Worm (Caenorhabditis elegans) whole organism, late embryonic: ENCODE measurements around the gene B0348.2.
A peak's percentile ranks its signal among the peaks of the same experiment; 100 is the strongest.

ENCODE experiments used
- C08G9.2 ChIP-seq: sonication (generic microtip); optimal IDR thresholded peaks from 2 replicates; lab custom pipeline; 2016; ENCODE audit warnings: mild to moderate bottlenecking, missing genetic modification characterization, moderate library complexity, missing compliant biosample characterization
- C38D4.7 ChIP-seq: fragments of 200-800 bp; sonication (Bioruptor generic); optimal IDR thresholded peaks from 2 replicates; lab custom pipeline; 2018; ENCODE audit warnings: mild to moderate bottlenecking, missing genetic modification characterization, moderate library complexity, missing compliant biosample characterization
- K02D7.2 ChIP-seq: sonication (generic microtip); optimal IDR thresholded peaks from 2 replicates; lab custom pipeline; 2017; ENCODE audit warnings: mild to moderate bottlenecking, missing genetic modification characterization, missing compliant biosample characterization
- T23F11.4 ChIP-seq: fragments of 200-800 bp; sonication (Bioruptor generic); optimal IDR thresholded peaks from 2 replicates; lab custom pipeline; 2018; ENCODE audit warnings: mild to moderate bottlenecking, missing genetic modification characterization, missing compliant biosample characterization
- Y22D7AL.16 ChIP-seq: sonication (generic microtip); optimal IDR thresholded peaks from 2 replicates; lab custom pipeline; 2016; ENCODE audit warnings: missing genetic modification characterization, missing compliant biosample characterization
- ama-1 ChIP-seq: fragments of 150-350 bp; optimal IDR thresholded peaks from 2 replicates; lab custom pipeline; 2014
- ceh-18 ChIP-seq: sonication (generic microtip); optimal IDR thresholded peaks from 2 replicates; lab custom pipeline; 2016; ENCODE audit warnings: missing genetic modification characterization, missing compliant biosample characterization
- ceh-2 ChIP-seq: sonication (generic microtip); optimal IDR thresholded peaks from 2 replicates; lab custom pipeline; 2016; ENCODE audit warnings: missing genotype, missing genetic modification characterization, missing compliant biosample characterization
- ceh-24 ChIP-seq: sonication (generic microtip); optimal IDR thresholded peaks from 2 replicates; lab custom pipeline; 2016; ENCODE audit warnings: mild to moderate bottlenecking, missing genetic modification characterization, missing compliant biosample characterization
- ceh-31 ChIP-seq: sonication (generic microtip); optimal IDR thresholded peaks from 2 replicates; lab custom pipeline; 2016; ENCODE audit warnings: missing genetic modification characterization, missing compliant biosample characterization
- ceh-45 ChIP-seq: fragments of 200-800 bp; sonication (Bioruptor generic); IDR thresholded peaks from 2 replicates; pipeline ENCODE4 v1.3.6; 2022; ENCODE audit warnings: missing genetic modification reagents, missing genetic modification characterization, missing compliant biosample characterization
- ceh-48 ChIP-seq: sonication (generic microtip); optimal IDR thresholded peaks from 2 replicates; lab custom pipeline; 2016; ENCODE audit warnings: missing genetic modification characterization, inconsistent platforms, missing compliant biosample characterization
- ceh-6 ChIP-seq: fragments of 200-800 bp; sonication (Bioruptor generic); optimal IDR thresholded peaks from 2 replicates; lab custom pipeline; 2018; ENCODE audit warnings: mild to moderate bottlenecking, missing genetic modification characterization, missing compliant biosample characterization
- ceh-9 ChIP-seq: sonication (generic microtip); optimal IDR thresholded peaks from 2 replicates; lab custom pipeline; 2016; ENCODE audit warnings: mild to moderate bottlenecking, missing genetic modification characterization, inconsistent platforms, missing compliant biosample characterization
- che-1 ChIP-seq: sonication (generic microtip); optimal IDR thresholded peaks from 2 replicates; lab custom pipeline; 2016; ENCODE audit warnings: mild to moderate bottlenecking, missing genetic modification characterization, missing compliant biosample characterization
- dmd-4 ChIP-seq: sonication (generic microtip); optimal IDR thresholded peaks from 2 replicates; lab custom pipeline; 2016; ENCODE audit warnings: borderline replicate concordance, missing genetic modification characterization, missing compliant biosample characterization
- dve-1 ChIP-seq: sonication (generic microtip); optimal IDR thresholded peaks from 2 replicates; lab custom pipeline; 2017; ENCODE audit warnings: antibody characterized with exemption, mild to moderate bottlenecking, missing genetic modification characterization, missing compliant biosample characterization
- elt-2 ChIP-seq: sonication (generic microtip); optimal IDR thresholded peaks from 2 replicates; lab custom pipeline; 2016; ENCODE audit warnings: missing genetic modification reagents, missing genetic modification characterization, missing compliant biosample characterization
- elt-4 ChIP-seq: sonication (generic microtip); optimal IDR thresholded peaks from 2 replicates; lab custom pipeline; 2016; ENCODE audit warnings: missing genetic modification characterization, missing compliant biosample characterization
- ets-4 ChIP-seq: sonication (generic microtip); optimal IDR thresholded peaks from 2 replicates; lab custom pipeline; 2016; ENCODE audit warnings: missing genetic modification characterization, missing compliant biosample characterization
- eyg-1 ChIP-seq: sonication (generic microtip); optimal IDR thresholded peaks from 2 replicates; lab custom pipeline; 2016; ENCODE audit warnings: missing genotype, missing genetic modification characterization, missing compliant biosample characterization
- fax-1 ChIP-seq: sonication (generic microtip); optimal IDR thresholded peaks from 2 replicates; lab custom pipeline; 2016; ENCODE audit warnings: missing genotype, missing genetic modification characterization, missing compliant biosample characterization
- fkh-10 ChIP-seq: fragments of 150-350 bp; optimal IDR thresholded peaks from 2 replicates; lab custom pipeline; 2014; ENCODE audit warnings: missing biosample characterization, missing genetic modification reagents, missing genetic modification characterization
- gmeb-2 ChIP-seq: sonication (generic microtip); optimal IDR thresholded peaks from 2 replicates; lab custom pipeline; 2016; ENCODE audit warnings: missing genetic modification characterization, inconsistent platforms, missing compliant biosample characterization
- hlh-13 ChIP-seq: fragments of 200-800 bp; sonication (Bioruptor generic); optimal IDR thresholded peaks from 2 replicates; lab custom pipeline; 2018; ENCODE audit warnings: mild to moderate bottlenecking, missing genetic modification characterization, missing compliant biosample characterization
- hlh-15 ChIP-seq: sonication (generic microtip); optimal IDR thresholded peaks from 2 replicates; lab custom pipeline; 2016; ENCODE audit warnings: missing genetic modification characterization, missing compliant biosample characterization
- hlh-6 ChIP-seq: sonication (generic microtip); optimal IDR thresholded peaks from 2 replicates; lab custom pipeline; 2016; ENCODE audit warnings: missing genotype, missing genetic modification characterization, missing compliant biosample characterization
- hlh-8 ChIP-seq: sonication (generic microtip); optimal IDR thresholded peaks from 2 replicates; lab custom pipeline; 2016; ENCODE audit warnings: missing genotype, missing genetic modification characterization, missing compliant biosample characterization
- lim-6 ChIP-seq: sonication (generic microtip); optimal IDR thresholded peaks from 2 replicates; lab custom pipeline; 2016; ENCODE audit warnings: missing genetic modification characterization, missing compliant biosample characterization
- madf-2 ChIP-seq: sonication (generic microtip); optimal IDR thresholded peaks from 2 replicates; lab custom pipeline; 2017; ENCODE audit warnings: missing genetic modification characterization, missing compliant biosample characterization
- mec-3 ChIP-seq: sonication (generic microtip); optimal IDR thresholded peaks from 2 replicates; lab custom pipeline; 2016; ENCODE audit warnings: borderline replicate concordance, missing genetic modification characterization, missing compliant biosample characterization
- nhr-232 ChIP-seq: sonication (generic microtip); optimal IDR thresholded peaks from 2 replicates; lab custom pipeline; 2016; ENCODE audit warnings: missing genetic modification characterization, missing compliant biosample characterization
- npax-4 ChIP-seq: sonication (generic microtip); optimal IDR thresholded peaks from 2 replicates; lab custom pipeline; 2016; ENCODE audit warnings: missing genetic modification characterization, missing compliant biosample characterization
- pag-3 ChIP-seq: sonication (generic microtip); optimal IDR thresholded peaks from 2 replicates; lab custom pipeline; 2016; ENCODE audit warnings: missing compliant biosample characterization, missing genetic modification characterization, borderline replicate concordance
- pat-9 ChIP-seq: fragments of 200-800 bp; sonication (Bioruptor generic); optimal IDR thresholded peaks from 2 replicates; lab custom pipeline; 2018; ENCODE audit warnings: mild to moderate bottlenecking, missing genetic modification characterization, moderate library complexity, missing compliant biosample characterization
- pax-1 ChIP-seq: fragments of 150-350 bp; optimal IDR thresholded peaks from 2 replicates; lab custom pipeline; 2014; ENCODE audit warnings: missing biosample characterization, missing genetic modification characterization
- pha-2 ChIP-seq: sonication (generic microtip); optimal IDR thresholded peaks from 2 replicates; lab custom pipeline; 2017; ENCODE audit warnings: mild to moderate bottlenecking, missing genetic modification characterization, missing compliant biosample characterization
- pha-4 ChIP-seq: fragments of 150-350 bp; optimal IDR thresholded peaks from 2 replicates; lab custom pipeline; 2018; ENCODE audit warnings: missing biosample characterization, missing genetic modification reagents, missing genetic modification characterization
- pqm-1 ChIP-seq: sonication (generic microtip); optimal IDR thresholded peaks from 2 replicates; lab custom pipeline; 2016; ENCODE audit warnings: missing genetic modification characterization, missing compliant biosample characterization
- pros-1 ChIP-seq: fragments of 150-350 bp; optimal IDR thresholded peaks from 2 replicates; lab custom pipeline; 2014; ENCODE audit warnings: missing biosample characterization, missing genetic modification reagents, missing genetic modification characterization
- ref-2 ChIP-seq: sonication (generic microtip); optimal IDR thresholded peaks from 2 replicates; lab custom pipeline; 2016; ENCODE audit warnings: missing genetic modification characterization, missing compliant biosample characterization
- sox-2 ChIP-seq: fragments of 200-800 bp; sonication (Bioruptor generic); IDR thresholded peaks from 2 replicates; pipeline ENCODE4 v1.3.6; 2022; ENCODE audit warnings: missing genetic modification reagents, missing genetic modification characterization, missing compliant biosample characterization
- syd-9 ChIP-seq: sonication (generic microtip); optimal IDR thresholded peaks from 2 replicates; lab custom pipeline; 2016; ENCODE audit warnings: mild to moderate bottlenecking, missing genetic modification characterization, moderate library complexity, missing compliant biosample characterization
- tbx-2 ChIP-seq: sonication (generic microtip); optimal IDR thresholded peaks from 2 replicates; lab custom pipeline; 2016; ENCODE audit warnings: missing genetic modification characterization, missing compliant biosample characterization
- ttx-3 ChIP-seq: sonication (generic microtip); optimal IDR thresholded peaks from 2 replicates; lab custom pipeline; 2016; ENCODE audit warnings: missing genetic modification reagents, missing genetic modification characterization, missing compliant biosample characterization
- unc-3 ChIP-seq, 2 experiments: fragments of 200-800 bp in 1 of 2; sonication (Bioruptor generic) in 1 of 2; sonication (generic microtip) in 1 of 2; conservative IDR thresholded peaks in 1 of 2; optimal IDR thresholded peaks in 1 of 2; 2 replicates each; pipeline versions ENCODE4 v1.3.6 to Lab custom; 2016 to 2022; ENCODE audit warnings: missing compliant biosample characterization in 2 of 2, missing genetic modification characterization in 2 of 2, missing genetic modification reagents in 1 of 2
- unc-55 ChIP-seq: sonication (generic microtip); optimal IDR thresholded peaks from 2 replicates; lab custom pipeline; 2017; ENCODE audit warnings: missing biosample characterization, missing genetic modification reagents, missing genetic modification characterization
- unc-86 ChIP-seq: sonication (generic microtip); optimal IDR thresholded peaks from 2 replicates; lab custom pipeline; 2016; ENCODE audit warnings: missing genetic modification characterization, missing compliant biosample characterization
- zip-5 ChIP-seq: sonication (generic microtip); optimal IDR thresholded peaks from 2 replicates; lab custom pipeline; 2016; ENCODE audit warnings: missing genetic modification characterization, missing compliant biosample characterization

B0348.2 gene

ce11 chrV:47799-48198 is 2.7 kb downstream of the B0348.2 start:
- TF ChIP-seq fkh-10 (GFP tag; lab: Kevin White, UChicago) = no peak
- peak; percentile 67 for TF ChIP-seq elt-2

ce11 chrV:48622-49021 is 3.5 kb downstream of the B0348.2 start, which contains the start of gene B0348.1:
B0348.1 (plus strand) TSS chrV:48922.
- TF ChIP-seq hlh-6 (tag; lab: Kevin White, UChicago) = no peak
- no peak for TF ChIP-seq ceh-45
- no peak for TF ChIP-seq ceh-31 (tag; lab: Kevin White, UChicago)
- no peak for TF ChIP-seq ceh-9 (tag; lab: Kevin White, UChicago)
- no peak for TF ChIP-seq ceh-2 (tag; lab: Kevin White, UChicago)
- no peak for TF ChIP-seq ref-2
- no peak for TF ChIP-seq pag-3
- no peak for TF ChIP-seq T23F11.4
- no peak for TF ChIP-seq ceh-24 (tag; lab: Kevin White, UChicago)
- TF ChIP-seq C08G9.2 (tag; lab: Kevin White, UChicago) = no peak
- no peak for TF ChIP-seq ceh-6 (GFP tag; lab: Kevin White, UChicago)
- TF ChIP-seq dmd-4 = no peak
- no peak for TF ChIP-seq ceh-18 (tag; lab: Kevin White, UChicago)
- TF ChIP-seq pha-2 (tag; lab: Kevin White, UChicago) = no peak
- TF ChIP-seq mec-3 (tag; lab: Kevin White, UChicago) = no peak
- TF ChIP-seq pha-4 (tag; lab: Kevin White, UChicago) = no peak
- no peak for TF ChIP-seq tbx-2 (tag; lab: Kevin White, UChicago)
- no peak for TF ChIP-seq zip-5 (tag; lab: Kevin White, UChicago)
- no peak for TF ChIP-seq pros-1 (tag; lab: Kevin White, UChicago)
- TF ChIP-seq hlh-13 (GFP tag; lab: Kevin White, UChicago) = no peak

ce11 chrV:53286-53685 is 8.2 kb downstream of the B0348.2 start:
- TF ChIP-seq tbx-2 (tag; lab: Kevin White, UChicago) (peak; percentile 63), ceh-24 (tag; lab: Kevin White, UChicago) (peak; percentile 77), eyg-1 (tag; lab: Kevin White, UChicago) (no peak), unc-86 (tag; lab: Kevin White, UChicago) (peak; percentile 70), K02D7.2 (tag; lab: Kevin White, UChicago) (peak; percentile 76), ceh-2 (tag; lab: Kevin White, UChicago) (peak; percentile 18), elt-4 (no peak), ama-1 (no peak), ets-4 (peak; percentile 29), ceh-18 (tag; lab: Kevin White, UChicago) (peak; percentile 29), unc-3 (GFP tag; conservative IDR thresholded peaks at IDR 0.05; lab: Robert Waterston, UW) (peak; percentile 71; the same call in 1 of the 2 replicates), unc-3 (tag; optimal IDR thresholded peaks at IDR 0.05; lab: Kevin White, UChicago) (no peak), madf-2 (peak; percentile 73), syd-9 (tag; lab: Kevin White, UChicago) (peak; percentile 41), fax-1 (tag; lab: Kevin White, UChicago) (peak; percentile 34), unc-55 (GFP tag; lab: Kevin White, UChicago) (no peak), sox-2 (GFP tag; lab: Robert Waterston, UW) (peak; percentile 35), lim-6 (tag; lab: Kevin White, UChicago) (peak; percentile 55), ref-2 (peak; percentile 21), zip-5 (tag; lab: Kevin White, UChicago) (peak; percentile 12), ceh-48 (tag; lab: Kevin White, UChicago) (peak; percentile 71), Y22D7AL.16 (peak; percentile 85), C38D4.7 (GFP tag; lab: Kevin White, UChicago) (peak; percentile 81), gmeb-2 (peak; percentile 82), nhr-232 (tag; lab: Kevin White, UChicago) (peak; percentile 60), C08G9.2 (tag; lab: Kevin White, UChicago) (peak; percentile 73), hlh-15 (peak; percentile 18), che-1 (peak; percentile 84), dve-1 (tag; lab: Kevin White, UChicago) (peak; percentile 56), pat-9 (tag; lab: Kevin White, UChicago) (peak; percentile 71), hlh-8 (tag; lab: Kevin White, UChicago) (peak; percentile 45), hlh-13 (GFP tag; lab: Kevin White, UChicago) (peak; percentile 87), ttx-3 (tag; lab: Kevin White, UChicago) (peak; percentile 74), npax-4 (tag; lab: Kevin White, UChicago) (peak; percentile 44), pax-1 (tag; lab: Kevin White, UChicago) (no peak), pqm-1 (tag; lab: Kevin White, UChicago) (peak; percentile 63)
